Fruit fly (Drosophila melanogaster): Measurements from ENCODE around the gene CG13014.

DNA sequence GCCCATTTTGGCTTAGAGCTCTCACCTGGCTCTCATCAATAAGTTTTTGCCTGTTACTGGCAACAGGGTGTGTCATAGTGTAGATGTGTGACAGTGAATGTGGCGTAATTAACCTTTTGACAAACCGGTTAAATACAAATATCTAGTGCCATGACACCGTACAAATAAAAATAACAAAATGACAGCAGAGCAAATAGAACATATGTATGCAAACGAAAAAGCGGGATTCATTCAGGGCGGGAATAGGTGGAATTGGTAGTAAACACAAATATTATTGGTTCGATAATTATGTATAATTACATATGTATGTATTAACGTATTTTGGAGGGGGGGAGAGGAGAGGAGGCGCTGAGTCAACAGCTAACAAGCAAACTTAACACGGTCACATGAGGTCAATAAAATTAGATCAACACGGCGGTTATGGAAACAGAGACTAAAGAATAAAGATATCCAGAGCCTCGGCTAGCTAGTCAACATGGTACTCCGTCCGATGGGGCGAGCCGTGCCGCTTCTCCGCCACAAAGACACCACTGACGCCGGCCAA, 8.6 kb downstream of the CG13014 start:
- no peak for TF ChIP-seq CG8478 (optimal IDR thresholded peaks at IDR 0.05)
- TF ChIP-seq CTCF (optimal IDR thresholded peaks at IDR 0.05) = no peak

All from S2 (cell line).